Fruit fly (Drosophila melanogaster): ENCODE data around the gene Rel.

Gene Rel

dm6 chr3R:9033619-9034401 lies 14.0 kb downstream of the Rel start (continued):
- TF ChIP-seq Opbp (GFP tag; IDR thresholded peaks at IDR 0.05; ENCODE audit: partially characterized antibody) (peak; percentile 62; the same call in 2 of the 3 replicates), zfh1 (GFP tag; IDR thresholded peaks at IDR 0.05) (peak; percentile 57), CG14860 (GFP tag; IDR thresholded peaks at IDR 0.05; ENCODE audit: partially characterized antibody) (no peak), hb (GFP tag; IDR thresholded peaks at IDR 0.05; ENCODE audit: partially characterized antibody) (no peak), B-H2 (GFP tag; optimal IDR thresholded peaks at IDR 0.05) (peak; percentile 71), Ravus (GFP tag; IDR thresholded peaks at IDR 0.05) (peak; percentile 12; the same call in 1 of the 2 replicates), Max (GFP tag; optimal IDR thresholded peaks at IDR 0.05) (peak; percentile 71), disco-r (GFP tag; optimal IDR thresholded peaks at IDR 0.05) (peak; percentile 15), ab (GFP tag; optimal IDR thresholded peaks at IDR 0.05) (no peak), unpg (GFP tag; optimal IDR thresholded peaks at IDR 0.05) (peak; percentile 80), amos (GFP tag; IDR thresholded peaks at IDR 0.05; ENCODE audit: partially characterized antibody) (peak; percentile 47; the same call in 1 of the 2 replicates), zen (tag; optimal IDR thresholded peaks at IDR 0.05) (peak; percentile 72), bbx (GFP tag; IDR thresholded peaks at IDR 0.05; ENCODE audit: partially characterized antibody) (peak; percentile 75), CG11695 (GFP tag; IDR thresholded peaks at IDR 0.05) (peak; percentile 80), HLH54F (GFP tag; optimal IDR thresholded peaks at IDR 0.05) (peak; percentile 51), lilli (GFP tag; optimal IDR thresholded peaks at IDR 0.05) (peak; percentile 73), nau (GFP tag; optimal IDR thresholded peaks at IDR 0.05) (peak; percentile 80), CG13296 (GFP tag; optimal IDR thresholded peaks at IDR 0.05) (peak; percentile 88), CG1024 (GFP tag; IDR thresholded peaks at IDR 0.05) (no peak), Asciz (GFP tag; optimal IDR thresholded peaks at IDR 0.05) (peak; percentile 77), Pdp1 (GFP tag; optimal IDR thresholded peaks at IDR 0.05) (peak; percentile 19 to 43), PHDP (tag; optimal IDR thresholded peaks at IDR 0.05) (peak; percentile 88), CG9609 (GFP tag; optimal IDR thresholded peaks at IDR 0.05) (peak; percentile 45), CG32532 (GFP tag; IDR thresholded peaks at IDR 0.05) (0 out of 2 replicates have a peak, but pooled peaks have one; percentile 68), NFAT (GFP tag; IDR thresholded peaks at IDR 0.05) (peak; percentile 21; the same call in 1 of the 2 replicates), CG6254 (GFP tag; optimal IDR thresholded peaks at IDR 0.05) (peak; percentile 73), chn (GFP tag; optimal IDR thresholded peaks at IDR 0.05) (peak; percentile 41), stc (GFP tag; IDR thresholded peaks at IDR 0.05) (peak; percentile 31; the same call in 1 of the 2 replicates), CG8359 (GFP tag; optimal IDR thresholded peaks at IDR 0.05; ENCODE audit: borderline replicate concordance) (peak; percentile 59), tup (GFP tag; optimal IDR thresholded peaks at IDR 0.05) (no peak), Poxn (GFP tag; IDR thresholded peaks at IDR 0.05) (no peak), CG1233 (GFP tag; optimal IDR thresholded peaks at IDR 0.05) (peak; percentile 88), CG3065 (GFP tag; optimal IDR thresholded peaks at IDR 0.05) (peak; percentile 56), Mrtf (GFP tag; IDR thresholded peaks at IDR 0.05) (no peak), chinmo (GFP tag; IDR thresholded peaks at IDR 0.05; ENCODE audit: partially characterized antibody) (peak; percentile 62; the same call in 1 of the 4 replicates), sisA (GFP tag; IDR thresholded peaks at IDR 0.05) (no peak), gsb (GFP tag; IDR thresholded peaks at IDR 0.05) (no peak), run (tag; optimal IDR thresholded peaks at IDR 0.05) (peak; percentile 76), Deaf1 (tag; optimal IDR thresholded peaks at IDR 0.05) (peak; percentile 82), CG16863 (GFP tag; optimal IDR thresholded peaks at IDR 0.05) (peak; percentile 25), CG2712 (tag; optimal IDR thresholded peaks at IDR 0.05) (peak; percentile 93), fd64A (GFP tag; optimal IDR thresholded peaks at IDR 0.05) (no peak), Drgx (GFP tag; IDR thresholded peaks at IDR 0.05) (peak; percentile 76), lov (optimal IDR thresholded peaks at IDR 0.05) (no peak), lov (GFP tag; IDR thresholded peaks at IDR 0.05) (no peak), tna (GFP tag; IDR thresholded peaks at IDR 0.05; ENCODE audit: partially characterized antibody) (no peak), CG8089 (GFP tag; optimal IDR thresholded peaks at IDR 0.05) (no peak), ara (GFP tag; IDR thresholded peaks at IDR 0.05) (0 out of 2 replicates have a peak, but pooled peaks have one; percentile 43)
